Worm (Caenorhabditis elegans): ENCODE measurements around the gene srbc-8.

srbc-8 gene

DNA sequence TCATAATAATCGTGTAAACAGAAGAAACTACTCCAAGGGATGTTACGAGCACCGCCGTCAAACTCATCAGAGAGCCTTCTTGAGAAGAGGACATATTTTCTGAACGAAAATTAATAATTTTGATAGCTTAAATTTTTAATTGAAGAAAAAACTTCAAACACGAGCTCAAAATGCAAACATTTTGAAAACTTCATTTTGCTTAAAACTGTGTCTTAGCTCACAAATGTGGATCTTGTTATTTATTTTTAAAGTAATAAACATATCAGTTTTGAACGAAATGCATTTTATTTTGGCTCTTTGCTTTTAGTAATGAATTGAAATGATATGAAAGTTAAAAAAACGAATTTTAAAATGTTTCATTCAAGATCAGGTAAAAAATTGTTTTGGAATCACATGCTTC, 2.6 kb upstream of the srbc-8 start, which contains the start of gene srbc-7:
srbc-7 (minus strand) TSS at position 101 of the 400 bp plus-strand sequence.
- TF ChIP-seq ceh-24 (tag; optimal IDR thresholded peaks at IDR 0.05) (no peak), npax-4 (tag; optimal IDR thresholded peaks at IDR 0.05) (no peak), fkh-6 (tag; optimal IDR thresholded peaks at IDR 0.05) (no peak), mec-3 (tag; optimal IDR thresholded peaks at IDR 0.05; ENCODE audit: borderline replicate concordance) (no peak), ceh-22 (tag; optimal IDR thresholded peaks at IDR 0.05) (no peak), hlh-13 (GFP tag; optimal IDR thresholded peaks at IDR 0.05) (no peak)

DNA sequence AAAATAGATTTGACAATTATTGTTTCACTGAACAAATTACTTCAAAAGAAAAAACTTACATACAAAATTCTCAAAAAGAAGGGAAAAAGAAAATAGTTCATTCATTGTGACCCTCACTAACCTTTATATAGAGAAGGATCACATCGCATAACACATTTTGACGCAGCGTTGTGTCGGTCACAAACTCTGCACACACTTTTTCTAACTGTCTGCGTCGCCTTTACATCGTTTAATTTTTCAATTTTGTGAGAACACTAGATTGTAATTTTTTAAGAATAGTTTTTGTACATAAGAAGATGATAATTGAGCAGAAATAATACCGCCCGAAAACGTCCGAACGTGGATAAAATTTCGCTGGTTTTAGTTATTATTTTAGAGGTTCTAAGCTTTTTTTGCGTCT, 4.0 kb downstream of the srbc-8 start, which contains the start of gene C18B10.6:
C18B10.6 (minus strand) TSS at position 101 of the 400 bp plus-strand sequence.
- TF ChIP-seq tbx-7 (tag; optimal IDR thresholded peaks at IDR 0.05) (no peak), hlh-30 (tag; optimal IDR thresholded peaks at IDR 0.05; ENCODE audit: insufficient read depth) (no peak), ceh-48 (tag; optimal IDR thresholded peaks at IDR 0.05) (no peak), fkh-6 (tag; optimal IDR thresholded peaks at IDR 0.05) (no peak), ceh-6 (GFP tag; optimal IDR thresholded peaks at IDR 0.05) (no peak), nhr-11 (tag; optimal IDR thresholded peaks at IDR 0.05) (no peak)

DNA sequence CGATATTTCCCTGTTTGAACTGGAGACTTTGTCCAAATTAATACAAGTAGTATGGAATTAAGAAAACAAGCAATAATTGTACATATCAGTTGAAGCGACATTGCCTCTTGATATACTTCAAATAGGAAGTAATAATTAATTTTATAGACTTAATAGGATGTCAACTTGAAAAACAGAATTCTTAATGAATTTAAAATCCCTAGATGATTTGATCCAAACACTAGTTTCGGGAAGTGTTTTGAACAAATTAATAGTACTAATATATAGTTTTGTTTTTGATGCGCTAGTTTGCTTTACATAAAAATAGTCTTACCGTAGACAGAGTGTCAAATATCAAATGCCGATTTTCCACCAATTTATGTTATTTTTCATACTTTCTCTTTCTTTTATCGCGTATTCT, 6.5 kb downstream of the srbc-8 start, which contains the start of gene str-190:
str-190 (minus strand) TSS at position 101 of the 400 bp plus-strand sequence.
- TF ChIP-seq unc-86 (tag; optimal IDR thresholded peaks at IDR 0.05) (no peak), K09A11.1 (tag; optimal IDR thresholded peaks at IDR 0.05; ENCODE audit: insufficient read depth) (no peak), sdc-2 (tag; optimal IDR thresholded peaks at IDR 0.05) (no peak), fkh-10 (GFP tag; optimal IDR thresholded peaks at IDR 0.05) (no peak), ceh-14 (tag; optimal IDR thresholded peaks at IDR 0.05) (no peak), nfya-1 (tag; optimal IDR thresholded peaks at IDR 0.05) (no peak), ceh-45 (GFP tag; IDR thresholded peaks at IDR 0.05) (no peak), ama-1 (optimal IDR thresholded peaks at IDR 0.05) (no peak), zip-5 (tag; optimal IDR thresholded peaks at IDR 0.05) (no peak), pros-1 (tag; optimal IDR thresholded peaks at IDR 0.05) (no peak), ceh-2 (tag; optimal IDR thresholded peaks at IDR 0.05) (no peak), lin-11 (tag; optimal IDR thresholded peaks at IDR 0.05) (no peak), pqm-1 (tag; optimal IDR thresholded peaks at IDR 0.05) (no peak), syd-9 (tag; optimal IDR thresholded peaks at IDR 0.05) (no peak), odd-2 (tag; optimal IDR thresholded peaks at IDR 0.05) (no peak), madf-2 (tag; optimal IDR thresholded peaks at IDR 0.05) (no peak)

DNA sequence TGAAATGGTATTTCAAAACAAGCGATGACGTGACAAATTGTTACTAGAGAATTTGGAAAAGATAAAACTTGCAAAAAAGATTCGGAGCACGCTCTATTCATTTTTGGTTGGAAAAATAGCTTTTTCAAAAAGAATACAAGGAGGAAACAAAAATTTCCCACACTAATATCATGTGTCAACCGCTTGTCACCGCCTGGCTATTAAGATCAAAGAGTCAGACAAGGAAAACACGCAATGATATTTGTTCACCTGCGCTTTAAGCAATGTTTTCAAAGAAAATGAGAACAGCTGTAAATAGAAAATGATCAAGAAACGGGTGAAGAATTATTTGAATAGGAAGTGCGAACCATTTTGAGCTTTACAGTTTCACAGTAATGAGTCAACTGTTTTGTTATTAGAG, 8.1 kb downstream of the srbc-8 start, which contains the start of gene srh-125:
srh-125 (minus strand) TSS at position 101 of the 400 bp plus-strand sequence.
- no peak for TF ChIP-seq pha-2 (tag; optimal IDR thresholded peaks at IDR 0.05)
- no peak for TF ChIP-seq pha-4 (tag; optimal IDR thresholded peaks at IDR 0.05)
- TF ChIP-seq ceh-9 (tag; optimal IDR thresholded peaks at IDR 0.05) = no peak
- TF ChIP-seq pax-1 (tag; optimal IDR thresholded peaks at IDR 0.05) = no peak
- no peak for TF ChIP-seq tbx-2 (tag; optimal IDR thresholded peaks at IDR 0.05)
- no peak for TF ChIP-seq ahr-1 (tag; optimal IDR thresholded peaks at IDR 0.05)
- no peak for TF ChIP-seq K09A11.1 (tag; optimal IDR thresholded peaks at IDR 0.05; ENCODE audit: insufficient read depth)
- TF ChIP-seq nhr-11 (tag; optimal IDR thresholded peaks at IDR 0.05) = no peak
- TF ChIP-seq gmeb-2 (tag; optimal IDR thresholded peaks at IDR 0.05) = no peak
- TF ChIP-seq ceh-22 (tag; optimal IDR thresholded peaks at IDR 0.05) = no peak
- no peak for TF ChIP-seq ceh-24 (tag; optimal IDR thresholded peaks at IDR 0.05)
- no peak for TF ChIP-seq ets-4 (tag; optimal IDR thresholded peaks at IDR 0.05)

DNA sequence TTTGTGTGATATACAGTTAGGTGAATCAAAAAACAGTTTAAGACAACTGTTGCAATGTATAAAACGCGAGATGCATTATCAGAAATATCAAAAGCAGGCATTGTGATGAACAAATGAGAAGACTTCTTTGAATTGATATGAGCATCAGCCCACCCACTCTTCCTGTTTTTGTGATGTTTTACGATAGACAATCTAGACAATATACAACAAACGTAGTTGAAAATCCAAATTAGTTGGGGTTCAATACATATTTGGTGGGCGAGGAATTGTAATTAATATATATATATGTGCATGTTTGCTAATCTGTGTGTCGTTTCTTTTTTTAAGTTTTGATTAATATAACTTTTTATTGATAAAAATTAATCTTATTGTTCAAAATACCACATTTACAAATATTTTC, 12.1 kb downstream of the srbc-8 start, which contains the start of gene str-28:
str-28 (minus strand) TSS at position 101 of the 400 bp plus-strand sequence.
- no peak for TF ChIP-seq nhr-11 (tag; optimal IDR thresholded peaks at IDR 0.05)
- TF ChIP-seq unc-3 (GFP tag; conservative IDR thresholded peaks at IDR 0.05) = no peak
- TF ChIP-seq unc-3 (tag; optimal IDR thresholded peaks at IDR 0.05) = no peak
- TF ChIP-seq ceh-2 (tag; optimal IDR thresholded peaks at IDR 0.05) = no peak
- no peak for TF ChIP-seq nfya-1 (tag; optimal IDR thresholded peaks at IDR 0.05)
- TF ChIP-seq F13H6.1 (tag; optimal IDR thresholded peaks at IDR 0.05) = no peak
- TF ChIP-seq Y22D7AL.16 (tag; optimal IDR thresholded peaks at IDR 0.05) = no peak
- TF ChIP-seq ceh-9 (tag; optimal IDR thresholded peaks at IDR 0.05) = no peak
- TF ChIP-seq che-1 (tag; optimal IDR thresholded peaks at IDR 0.05) = no peak
